Worm (Caenorhabditis elegans) whole organism, mixed stage, embryonic: ENCODE data around the gene R05H5.7.

Experiments used
- ces-1 ChIP-seq: fragments of 150-350 bp; optimal IDR thresholded peaks from 2 replicates; lab custom pipeline; 2014; ENCODE audit warnings: missing biosample characterization, missing genetic modification reagents, missing genetic modification characterization
- elt-1 ChIP-seq: sonication (generic microtip); optimal IDR thresholded peaks from 2 replicates; lab custom pipeline; 2017; ENCODE audit warnings: missing genetic modification characterization, mild to moderate bottlenecking, missing compliant biosample characterization, antibody characterized with exemption, moderate library complexity, borderline replicate concordance; ENCODE audit not compliant: insufficient read depth
- elt-3 ChIP-seq: fragments of 150-350 bp; optimal IDR thresholded peaks from 2 replicates; lab custom pipeline; 2014; ENCODE audit warnings: missing biosample characterization, missing genetic modification characterization
- lsy-2 ChIP-seq: fragments of 150-350 bp; optimal IDR thresholded peaks from 2 replicates; lab custom pipeline; 2014; ENCODE audit warnings: missing biosample characterization, missing genetic modification characterization
- mab-5 ChIP-seq: fragments of 150-350 bp; optimal IDR thresholded peaks from 2 replicates; lab custom pipeline; 2014; ENCODE audit warnings: missing biosample characterization, missing genetic modification characterization
- mep-1 ChIP-seq: fragments of 150-350 bp; optimal IDR thresholded peaks from 2 replicates; lab custom pipeline; 2017; ENCODE audit warnings: missing biosample characterization, missing genetic modification reagents, missing genetic modification characterization, inconsistent platforms
- nhr-12 ChIP-seq: fragments of 150-350 bp; optimal IDR thresholded peaks from 2 replicates; lab custom pipeline; 2014; ENCODE audit warnings: missing biosample characterization, missing genetic modification characterization
- nhr-2 ChIP-seq: fragments of 150-350 bp; optimal IDR thresholded peaks from 2 replicates; lab custom pipeline; 2014; ENCODE audit warnings: missing biosample characterization, missing genetic modification characterization
- nhr-28 ChIP-seq: fragments of 150-350 bp; optimal IDR thresholded peaks from 2 replicates; lab custom pipeline; 2014; ENCODE audit warnings: missing biosample characterization, missing genetic modification characterization
- nhr-76 ChIP-seq: sonication (generic microtip); optimal IDR thresholded peaks from 2 replicates; lab custom pipeline; 2017; ENCODE audit warnings: missing biosample characterization, missing genetic modification characterization
- unc-120 ChIP-seq: sonication (generic microtip); optimal IDR thresholded peaks from 2 replicates; lab custom pipeline; 2017; ENCODE audit warnings: missing genetic modification characterization, missing compliant biosample characterization; ENCODE audit not compliant: poor library complexity, severe bottlenecking
- unc-39 ChIP-seq: fragments of 150-350 bp; optimal IDR thresholded peaks from 2 replicates; lab custom pipeline; 2014; ENCODE audit warnings: missing biosample characterization, missing genetic modification characterization
- unc-62 ChIP-seq: fragments of 150-350 bp; optimal IDR thresholded peaks from 2 replicates; lab custom pipeline; 2014; ENCODE audit warnings: missing biosample characterization, missing genetic modification reagents, missing genetic modification characterization
- ztf-11 ChIP-seq: fragments of 150-350 bp; optimal IDR thresholded peaks from 2 replicates; lab custom pipeline; 2014; ENCODE audit warnings: missing biosample characterization, missing genetic modification characterization

DNA sequence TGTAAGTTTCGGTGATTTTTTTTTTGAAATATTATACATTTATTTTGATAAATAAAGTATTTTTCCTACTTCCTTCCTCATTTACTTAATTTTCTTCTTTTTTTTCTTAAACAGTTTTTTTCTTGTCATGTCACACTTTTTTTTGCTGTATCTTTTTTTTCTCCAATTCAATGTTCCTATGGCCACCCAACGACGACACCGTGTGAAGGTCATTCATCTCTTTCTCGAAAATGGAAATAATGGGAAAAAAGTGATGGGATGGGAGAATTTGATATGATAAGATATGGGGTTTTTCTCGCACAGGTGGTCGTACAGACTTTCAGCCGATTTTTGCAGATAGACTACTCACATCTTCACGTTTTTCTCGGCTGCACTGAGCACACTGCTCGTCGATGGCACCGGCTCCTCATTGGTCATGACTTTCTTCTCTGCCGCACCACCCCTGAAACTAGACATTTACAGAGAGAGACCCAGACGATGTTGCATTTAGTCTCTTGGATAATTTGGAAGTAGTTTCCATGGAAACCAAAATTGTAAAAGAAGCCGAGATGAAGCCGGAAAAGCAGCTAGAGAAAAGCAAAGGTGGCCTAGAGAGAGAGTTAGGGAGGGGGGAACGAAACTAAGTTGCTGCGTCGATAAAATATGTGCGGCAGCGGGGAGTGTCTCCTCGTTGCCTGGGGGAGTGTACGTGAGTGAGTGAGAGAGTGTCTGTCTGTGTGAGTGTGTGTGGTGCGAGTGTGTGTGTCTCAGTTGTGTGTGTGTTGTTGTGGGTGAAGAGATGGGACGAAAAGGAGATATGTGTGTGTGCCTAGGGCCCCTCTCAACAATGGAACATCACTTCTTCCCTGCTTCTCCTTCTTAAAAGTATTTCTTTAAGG, 23.2 kb upstream of the R05H5.7 start, which contains the start of gene daf-19:
- TF ChIP-seq ztf-11 (tag; lab: Kevin White, UChicago) (peak; percentile 63), mep-1 (peak; percentile 55), nhr-28 (tag; lab: Kevin White, UChicago) (no peak), nhr-2 (tag; lab: Kevin White, UChicago) (no peak), lsy-2 (tag; lab: Kevin White, UChicago) (peak; percentile 74), unc-39 (peak; percentile 8), nhr-76 (no peak), unc-62 (GFP tag; lab: Kevin White, UChicago) (no peak), elt-3 (tag; lab: Kevin White, UChicago) (no peak), elt-1 (peak; percentile 20), ces-1 (GFP tag; lab: Kevin White, UChicago) (peak; percentile 60), mab-5 (tag; lab: Kevin White, UChicago) (no peak), unc-120 (peak; percentile 76), nhr-12 (tag; lab: Kevin White, UChicago) (no peak)
